Worm (Caenorhabditis elegans) whole organism, L4 larva: Measurements from ENCODE around the gene cit-1.1.

Experiments
- D1046.2 ChIP-seq: fragments of 200-800 bp; sonication (Bioruptor generic); IDR thresholded peaks from 2 replicates; pipeline ENCODE4 v1.3.6; 2022; ENCODE audit warnings: missing genetic modification characterization, missing compliant biosample characterization
- F10B5.3 ChIP-seq: sonication (generic microtip); optimal IDR thresholded peaks from 2 replicates; lab custom pipeline; 2016; ENCODE audit warnings: mild to moderate bottlenecking, missing genetic modification characterization, missing compliant biosample characterization
- F26F4.8 ChIP-seq: fragments of 200-800 bp; sonication (Bioruptor generic); conservative IDR thresholded peaks from 2 replicates; pipeline ENCODE4 v1.3.6; 2022; ENCODE audit warnings: missing genetic modification characterization, missing compliant biosample characterization
- F37D6.2 ChIP-seq: sonication (generic microtip); optimal IDR thresholded peaks from 2 replicates; lab custom pipeline; 2016; ENCODE audit warnings: mild to moderate bottlenecking, missing genetic modification characterization, missing compliant biosample characterization
- R02D3.7 ChIP-seq: fragments of 150-350 bp; sonication (generic microtip); optimal IDR thresholded peaks from 3 replicates; lab custom pipeline; 2014; ENCODE audit warnings: missing biosample characterization, missing genetic modification characterization
- Y105C5A.15 ChIP-seq: fragments of 200-800 bp; sonication (Bioruptor generic); IDR thresholded peaks from 2 replicates; pipeline ENCODE4 v1.3.6; 2022; ENCODE audit warnings: missing genetic modification characterization, missing compliant biosample characterization
- aha-1 ChIP-seq: fragments of 150-350 bp; peaks from one replicate; lab custom pipeline; 2014; ENCODE audit warnings: missing biosample characterization, missing genetic modification characterization
- arid-1 ChIP-seq: fragments of 200-800 bp; sonication (Bioruptor generic); conservative IDR thresholded peaks from 2 replicates; pipeline ENCODE4 v1.3.6; 2022; ENCODE audit warnings: missing genetic modification reagents, missing genetic modification characterization, missing compliant biosample characterization
- ces-1 ChIP-seq: fragments of 150-350 bp; sonication (generic microtip); optimal IDR thresholded peaks from 4 replicates; lab custom pipeline; 2014; ENCODE audit warnings: missing biosample characterization, missing genetic modification reagents, missing genetic modification characterization
- cey-2 ChIP-seq: sonication (generic microtip); optimal IDR thresholded peaks from 3 replicates; lab custom pipeline; 2017; ENCODE audit warnings: missing genetic modification characterization, mild to moderate bottlenecking, missing compliant biosample characterization, antibody characterized with exemption, borderline replicate concordance; ENCODE audit not compliant: insufficient read depth
- daf-12 ChIP-seq: fragments of 150-350 bp; optimal IDR thresholded peaks from 2 replicates; lab custom pipeline; 2014; ENCODE audit warnings: missing biosample characterization, missing genetic modification reagents, missing genetic modification characterization
- dve-1 ChIP-seq: sonication (generic microtip); optimal IDR thresholded peaks from 2 replicates; lab custom pipeline; 2017; ENCODE audit warnings: antibody characterized with exemption, mild to moderate bottlenecking, missing genetic modification characterization, missing compliant biosample characterization; ENCODE audit not compliant: insufficient read depth
- egl-27 ChIP-seq: sonication (generic microtip); optimal IDR thresholded peaks from 3 replicates; lab custom pipeline; 2017; ENCODE audit warnings: missing biosample characterization, missing genetic modification reagents, missing genetic modification characterization
- fos-1 ChIP-seq: fragments of 150-350 bp; optimal IDR thresholded peaks from 2 replicates; lab custom pipeline; 2014; ENCODE audit warnings: missing biosample characterization, missing genetic modification characterization
- gei-8 ChIP-seq: fragments of 200-800 bp; sonication (Bioruptor generic); optimal IDR thresholded peaks from 2 replicates; lab custom pipeline; 2018; ENCODE audit warnings: mild to moderate bottlenecking, missing genetic modification characterization, missing compliant biosample characterization
- hif-1 ChIP-seq, 2 experiments: sonication (generic microtip); optimal IDR thresholded peaks; 2 replicates each; lab custom pipeline; 2016 to 2017; ENCODE audit warnings: missing compliant biosample characterization in 2 of 2, missing genetic modification characterization in 2 of 2, missing genetic modification reagents in 2 of 2, missing genotype in 2 of 2, mild to moderate bottlenecking in 1 of 2
- hlh-11 ChIP-seq: fragments of 200-800 bp; sonication (Bioruptor generic); optimal IDR thresholded peaks from 2 replicates; lab custom pipeline; 2018; ENCODE audit warnings: mild to moderate bottlenecking, missing genetic modification characterization, missing compliant biosample characterization
- jun-1 ChIP-seq: fragments of 150-350 bp; optimal IDR thresholded peaks from 2 replicates; lab custom pipeline; 2014; ENCODE audit warnings: missing biosample characterization, missing genetic modification reagents, missing genetic modification characterization
- lin-13 ChIP-seq: fragments of 150-350 bp; optimal IDR thresholded peaks from 2 replicates; lab custom pipeline; 2014; ENCODE audit warnings: missing biosample characterization, missing genetic modification reagents, missing genetic modification characterization
- madf-9 ChIP-seq: fragments of 200-800 bp; sonication (Bioruptor generic); conservative IDR thresholded peaks from 2 replicates; pipeline ENCODE4 v1.3.6; 2022; ENCODE audit warnings: missing genetic modification reagents, missing genetic modification characterization, missing compliant biosample characterization
- mep-1 ChIP-seq: fragments of 150-350 bp; sonication (generic microtip); optimal IDR thresholded peaks from 3 replicates; lab custom pipeline; 2014; ENCODE audit warnings: missing biosample characterization, missing genetic modification characterization
- mxl-3 ChIP-seq: fragments of 200-800 bp; sonication (Bioruptor generic); optimal IDR thresholded peaks from 2 replicates; lab custom pipeline; 2018; ENCODE audit warnings: mild to moderate bottlenecking, missing genetic modification characterization, missing compliant biosample characterization
- nhr-10 ChIP-seq: fragments of 150-350 bp; optimal IDR thresholded peaks from 2 replicates; lab custom pipeline; 2014; ENCODE audit warnings: missing biosample characterization, missing genetic modification characterization
- nhr-11 ChIP-seq: fragments of 150-350 bp; optimal IDR thresholded peaks from 2 replicates; lab custom pipeline; 2014; ENCODE audit warnings: missing biosample characterization, missing genetic modification characterization
- nhr-28 ChIP-seq: fragments of 150-350 bp; optimal IDR thresholded peaks from 2 replicates; lab custom pipeline; 2014; ENCODE audit warnings: missing biosample characterization, missing genetic modification characterization
- nhr-41 ChIP-seq: fragments of 200-800 bp; sonication (Bioruptor generic); IDR thresholded peaks from 2 replicates; pipeline ENCODE4 v1.3.6; 2022; ENCODE audit warnings: missing genetic modification reagents, missing genetic modification characterization, missing compliant biosample characterization
- nhr-76 ChIP-seq: fragments of 150-350 bp; optimal IDR thresholded peaks from 2 replicates; lab custom pipeline; 2014; ENCODE audit warnings: missing biosample characterization, missing genetic modification characterization
- set-16 ChIP-seq: fragments of 200-800 bp; sonication (Bioruptor generic); IDR thresholded peaks from 2 replicates; pipeline ENCODE4 v1.3.6; 2022; ENCODE audit warnings: missing genetic modification reagents, missing genetic modification characterization, missing compliant biosample characterization
- snpc-1.2 ChIP-seq: fragments of 200-800 bp; sonication (Bioruptor generic); IDR thresholded peaks from 2 replicates; pipeline ENCODE4 v1.3.6; 2022; ENCODE audit warnings: missing genetic modification reagents, missing genetic modification characterization, missing compliant biosample characterization
- tag-97 ChIP-seq: fragments of 200-800 bp; sonication (Bioruptor generic); IDR thresholded peaks from 2 replicates; pipeline ENCODE4 v1.3.6; 2022; ENCODE audit warnings: missing genetic modification characterization, missing compliant biosample characterization
- vab-7 ChIP-seq: fragments of 200-800 bp; sonication (Bioruptor generic); IDR thresholded peaks from 2 replicates; pipeline ENCODE4 v1.3.6; 2022; ENCODE audit warnings: missing genetic modification reagents, missing genetic modification characterization, missing compliant biosample characterization
- zip-2 ChIP-seq: fragments of 150-350 bp; optimal IDR thresholded peaks from 2 replicates; lab custom pipeline; 2014; ENCODE audit warnings: missing biosample characterization, missing genetic modification characterization
- ztf-11 ChIP-seq: fragments of 150-350 bp; optimal IDR thresholded peaks from 2 replicates; lab custom pipeline; 2014; ENCODE audit warnings: missing biosample characterization, missing genetic modification characterization

The cit-1.1 gene

DNA sequence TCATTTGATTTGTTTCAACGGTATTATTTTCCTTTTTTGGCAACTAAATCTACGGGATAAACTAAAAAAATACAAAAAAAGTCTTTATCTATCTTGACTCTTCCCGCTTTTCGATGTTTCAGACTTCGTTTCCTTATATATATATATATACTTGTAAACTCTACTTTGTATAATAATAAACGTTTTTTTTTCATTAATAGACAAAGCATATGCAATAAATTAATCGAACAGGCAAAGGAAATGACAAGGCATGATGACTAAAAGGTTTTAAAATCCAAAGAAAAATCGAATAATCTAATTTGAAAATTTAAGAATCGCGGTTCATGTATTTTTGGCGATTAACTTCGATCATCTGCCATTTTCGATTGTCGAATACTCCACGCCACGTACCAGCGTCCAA lies 4.0 kb upstream of the cit-1.1 start (continued):
- TF ChIP-seq F26F4.8 (GFP tag; lab: Robert Waterston, UW) = no peak
- no peak for TF ChIP-seq nhr-76 (tag; lab: Kevin White, UChicago)
- no peak for TF ChIP-seq tag-97
- no peak for TF ChIP-seq mxl-3

DNA sequence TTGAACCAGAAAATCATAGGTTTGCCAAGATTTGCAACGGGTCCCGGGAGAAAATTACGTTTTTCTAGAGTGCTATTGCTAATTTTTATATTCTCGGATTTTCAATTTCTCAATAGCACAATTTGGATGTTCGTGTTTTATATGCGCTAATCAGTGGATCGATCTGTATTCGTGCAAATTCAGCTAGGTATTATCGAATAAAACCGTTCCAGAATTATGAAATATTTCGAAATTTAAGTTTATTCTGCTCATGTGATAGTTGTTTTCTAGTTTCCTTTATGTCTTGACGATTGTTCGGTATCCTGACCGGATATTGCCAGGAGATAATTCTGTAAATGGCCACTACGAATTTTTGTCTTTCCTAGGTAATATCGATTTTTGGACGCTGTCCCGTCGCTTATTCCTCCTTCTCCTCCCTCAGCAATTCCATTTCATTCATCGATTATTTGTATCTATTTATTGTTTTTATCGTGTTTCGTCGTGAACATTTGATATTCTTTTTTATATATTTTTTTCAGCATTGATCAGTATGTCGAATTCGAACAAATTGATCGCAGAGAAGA lies 720 bp upstream of the cit-1.1 start, which contains the start of gene cit-1.2:
Gene cit-1.2 (plus strand): TSS at position 513 of the 563 bp plus-strand sequence.
- TF ChIP-seq zip-2 (tag; lab: Kevin White, UChicago) = peak; percentile 51
- TF ChIP-seq lin-13 = no peak

DNA sequence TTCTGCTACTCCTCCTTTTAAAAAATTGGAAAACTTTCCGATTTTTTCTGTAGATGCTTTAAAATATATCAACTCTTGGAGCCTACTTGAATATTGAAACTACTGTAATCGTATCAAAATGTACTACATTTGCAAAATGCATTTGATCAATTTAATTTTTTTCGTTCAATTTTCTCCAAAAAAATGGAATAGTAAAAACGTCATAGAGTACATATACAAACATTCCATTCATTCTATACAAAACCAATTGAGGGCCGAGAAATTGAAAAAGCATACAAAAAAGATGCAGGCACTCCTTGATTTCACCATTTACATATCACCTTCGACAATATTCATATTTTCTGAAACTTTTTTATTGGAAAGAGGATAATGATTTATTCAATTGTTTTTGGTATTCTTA lies 5.5 kb downstream of the cit-1.1 start, which contains the start of gene C06G4.6:
Gene C06G4.6 (plus strand): TSS at position 301 of the 400 bp plus-strand sequence.
- TF ChIP-seq gei-8 (GFP tag; lab: Kevin White, UChicago) (no peak), aha-1 (peak; percentile 29)

DNA sequence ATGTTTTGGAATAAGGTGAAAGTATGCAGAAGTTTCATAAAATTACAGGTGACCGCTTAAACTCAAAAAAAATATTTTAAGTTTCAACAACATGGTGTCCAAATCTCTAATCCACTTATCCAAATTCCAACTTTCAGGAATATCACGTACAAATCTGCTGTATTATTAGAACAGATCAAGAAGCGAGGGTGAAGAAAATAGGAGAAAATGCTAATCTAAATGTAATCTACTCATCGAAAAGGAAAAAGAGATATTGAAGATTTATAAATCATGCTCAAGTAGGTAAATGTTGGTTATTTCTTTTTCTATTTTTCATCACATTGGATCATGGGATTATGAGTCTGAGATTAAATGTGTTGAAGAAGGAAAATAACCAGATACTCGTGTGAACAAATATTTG lies 8.1 kb downstream of the cit-1.1 start:
- peak; percentile 67 for TF ChIP-seq aha-1
- no peak for TF ChIP-seq R02D3.7 (tag; lab: Kevin White, UChicago)

DNA sequence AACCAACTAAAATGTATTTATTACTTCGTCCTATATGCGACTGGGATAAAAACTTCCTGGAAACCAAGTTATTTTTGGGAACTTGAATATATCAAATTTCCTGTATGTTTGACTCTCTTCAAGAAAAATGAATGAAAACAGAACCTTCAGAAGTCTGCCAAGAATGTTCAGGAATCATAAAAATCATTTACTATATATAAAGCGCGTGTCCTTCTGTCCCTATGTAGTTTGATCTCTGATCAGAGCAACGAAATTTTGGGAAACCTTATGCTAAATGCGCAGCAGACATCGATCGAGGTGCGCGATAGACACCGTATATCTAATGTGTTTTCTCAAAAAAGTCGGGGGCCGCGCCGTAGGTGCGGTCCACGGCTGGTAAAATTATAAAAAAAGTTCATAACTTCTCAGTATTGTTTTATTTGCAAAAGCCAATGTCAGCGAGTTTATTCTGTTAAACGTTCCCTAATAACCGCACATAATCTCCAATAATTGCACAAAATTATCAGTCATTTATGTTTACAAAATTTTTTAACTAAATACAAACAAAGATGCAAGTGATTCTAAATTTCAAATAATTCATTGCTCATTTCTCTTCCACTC lies 12.1 kb downstream of the cit-1.1 start:
- TF ChIP-seq nhr-28 (tag; lab: Kevin White, UChicago) = no peak
- TF ChIP-seq D1046.2 (GFP tag; lab: Robert Waterston, UW) = no peak

- TF ChIP-seq madf-9 (GFP tag; lab: Robert Waterston, UW) (no peak), F26F4.8 (GFP tag; lab: Robert Waterston, UW) (no peak), D1046.2 (GFP tag; lab: Robert Waterston, UW) (no peak), aha-1 (peak; percentile 50)
Observed at ce11 chrIII:7996353-7996752, 13.3 kb downstream of the cit-1.1 start, which contains the start of gene npr-17. Gene npr-17 (minus strand): TSS chrIII:7996453.

ce11 chrIII:7986585-7987171 lies 22.9 kb downstream of the cit-1.1 start, which contains the start of gene hrpk-2:
Gene hrpk-2 (plus strand): TSS chrIII:7987121.
- TF ChIP-seq mep-1 (tag; lab: Kevin White, UChicago) (no peak), mxl-3 (no peak)
- TF ChIP-seq, all 104 proteins: peak for 0

- TF ChIP-seq R02D3.7 (tag; lab: Kevin White, UChicago) (no peak), D1046.2 (GFP tag; lab: Robert Waterston, UW) (peak; percentile 57; the same call in 1 of the 2 replicates), hlh-11 (tag; lab: Kevin White, UChicago) (no peak), vab-7 (GFP tag; lab: Robert Waterston, UW) (no peak), hif-1 (tag; optimal IDR thresholded peaks at IDR 0.05; lab: Kevin White, UChicago) (no peak), mxl-3 (no peak), nhr-76 (tag; lab: Kevin White, UChicago) (no peak), aha-1 (peak; percentile 11), tag-97 (no peak), jun-1 (tag; lab: Kevin White, UChicago) (no peak), fos-1 (no peak), set-16 (GFP tag; lab: Robert Waterston, UW) (peak; percentile 64), dve-1 (no peak), nhr-11 (no peak), snpc-1.2 (GFP tag; lab: Robert Waterston, UW) (0 out of 2 replicates have a peak, but pooled peaks have one; percentile 8), Y105C5A.15 (GFP tag; lab: Robert Waterston, UW) (no peak), ztf-11 (tag; lab: Kevin White, UChicago) (no peak), F37D6.2 (tag; lab: Kevin White, UChicago) (no peak), F10B5.3 (tag; lab: Kevin White, UChicago) (no peak), daf-12 (tag; lab: Kevin White, UChicago) (no peak), arid-1 (GFP tag; lab: Robert Waterston, UW) (no peak), nhr-10 (tag; lab: Kevin White, UChicago) (no peak), cey-2 (no peak), egl-27 (tag; lab: Kevin White, UChicago) (no peak), nhr-41 (GFP tag; lab: Robert Waterston, UW) (no peak), ces-1 (GFP tag; lab: Kevin White, UChicago) (no peak)
Observed at ce11 chrIII:7981938-7982337, 27.7 kb downstream of the cit-1.1 start.
